Fruit fly (Drosophila melanogaster): ENCODE data around the gene to.

Gene to

dm6 chr3R:25205413-25205977, 34.5 kb upstream of the to start (continued):
- TF ChIP-seq Dfd (GFP tag; optimal IDR thresholded peaks at IDR 0.05) (no peak), pan (optimal IDR thresholded peaks at IDR 0.05) (no peak), Mio (GFP tag; optimal IDR thresholded peaks at IDR 0.05) (no peak), fru (GFP tag; optimal IDR thresholded peaks at IDR 0.05) (peak; percentile 9), lola (GFP tag; optimal IDR thresholded peaks at IDR 0.05) (no peak)

dm6 chr3R:25207405-25208003, 32.5 kb upstream of the to start:
- no peak for TF ChIP-seq pan (optimal IDR thresholded peaks at IDR 0.05)
- no peak for TF ChIP-seq Dif (GFP tag; optimal IDR thresholded peaks at IDR 0.05; ENCODE audit: partially characterized antibody)
- TF ChIP-seq GATAd (GFP tag; optimal IDR thresholded peaks at IDR 0.05): no peak
- TF ChIP-seq psq (GFP tag; optimal IDR thresholded peaks at IDR 0.05): peak; percentile 65
- peak; percentile 4 for TF ChIP-seq CG32264 (GFP tag; optimal IDR thresholded peaks at IDR 0.05)
- TF ChIP-seq HLH106 (tag; optimal IDR thresholded peaks at IDR 0.05): peak; percentile 71
- TF ChIP-seq Dfd (GFP tag; optimal IDR thresholded peaks at IDR 0.05): no peak
- TF ChIP-seq sage (GFP tag; optimal IDR thresholded peaks at IDR 0.05): peak; percentile 38
- peak; percentile 75 for TF ChIP-seq fru (GFP tag; optimal IDR thresholded peaks at IDR 0.05)
- TF ChIP-seq ey (GFP tag; optimal IDR thresholded peaks at IDR 0.05): peak; percentile 64
- peak; percentile 63 for TF ChIP-seq Hnf4 (GFP tag; optimal IDR thresholded peaks at IDR 0.05)
- TF ChIP-seq dl (GFP tag; optimal IDR thresholded peaks at IDR 0.05; ENCODE audit: insufficient read depth in 1 of 2, partially characterized antibody in 2 of 2): no peak
- no peak for TF ChIP-seq lola (GFP tag; optimal IDR thresholded peaks at IDR 0.05)
- peak; percentile 50 for TF ChIP-seq br (GFP tag; optimal IDR thresholded peaks at IDR 0.05)
- peak; percentile 63 for TF ChIP-seq sv (GFP tag; optimal IDR thresholded peaks at IDR 0.05)
- TF ChIP-seq rgr (GFP tag; optimal IDR thresholded peaks at IDR 0.05): peak; percentile 78
- peak; percentile 45 for TF ChIP-seq dmrt93B (GFP tag; optimal IDR thresholded peaks at IDR 0.05)
- TF ChIP-seq woc (GFP tag; optimal IDR thresholded peaks at IDR 0.05): peak; percentile 43
- peak; percentile 15 for TF ChIP-seq brk (GFP tag; optimal IDR thresholded peaks at IDR 0.05)
- peak; percentile 75 for TF ChIP-seq OdsH (GFP tag; optimal IDR thresholded peaks at IDR 0.05)
- TF ChIP-seq h (GFP tag; optimal IDR thresholded peaks at IDR 0.05): peak; percentile 71
- no peak for TF ChIP-seq usp (GFP tag; optimal IDR thresholded peaks at IDR 0.05)
- no peak for TF ChIP-seq Hr83 (GFP tag; optimal IDR thresholded peaks at IDR 0.05; ENCODE audit: poor library complexity, severe bottlenecking)
- peak; percentile 20 for TF ChIP-seq tai (GFP tag; optimal IDR thresholded peaks at IDR 0.05)
- no peak for TF ChIP-seq dsf (GFP tag; optimal IDR thresholded peaks at IDR 0.05; ENCODE audit: borderline replicate concordance)
- peak in 1 of 2 experiments; percentile 78 for TF ChIP-seq foxo (GFP tag; optimal IDR thresholded peaks at IDR 0.05)
- TF ChIP-seq Sp1 (GFP tag; optimal IDR thresholded peaks at IDR 0.05): peak; percentile 66
- TF ChIP-seq Myc (optimal IDR thresholded peaks at IDR 0.05): no peak

dm6 chr3R:25208042-25208766, 31.8 kb upstream of the to start, which contains the start of gene Cad96Ca:
TSS of gene Cad96Ca (minus strand) at chr3R:25208283.
- peak; percentile 89 for TF ChIP-seq Dif (GFP tag; optimal IDR thresholded peaks at IDR 0.05; ENCODE audit: partially characterized antibody)
- no peak for TF ChIP-seq sv (GFP tag; optimal IDR thresholded peaks at IDR 0.05)
- TF ChIP-seq dl (GFP tag; optimal IDR thresholded peaks at IDR 0.05; ENCODE audit: insufficient read depth in 1 of 2, partially characterized antibody in 2 of 2): peak; percentile 47 to 78
- no peak for TF ChIP-seq Sp1 (GFP tag; optimal IDR thresholded peaks at IDR 0.05)
- TF ChIP-seq CG32264 (GFP tag; optimal IDR thresholded peaks at IDR 0.05): no peak
- no peak for TF ChIP-seq brk (GFP tag; optimal IDR thresholded peaks at IDR 0.05)
- no peak for TF ChIP-seq Dfd (GFP tag; optimal IDR thresholded peaks at IDR 0.05)
- no peak for TF ChIP-seq dmrt93B (GFP tag; optimal IDR thresholded peaks at IDR 0.05)
- peak; percentile 21 for TF ChIP-seq Hr83 (GFP tag; optimal IDR thresholded peaks at IDR 0.05; ENCODE audit: poor library complexity, severe bottlenecking)
- no peak for TF ChIP-seq usp (GFP tag; optimal IDR thresholded peaks at IDR 0.05)
- no peak for TF ChIP-seq Hnf4 (GFP tag; optimal IDR thresholded peaks at IDR 0.05)
- TF ChIP-seq psq (GFP tag; optimal IDR thresholded peaks at IDR 0.05): no peak
- peak; percentile 85 for TF ChIP-seq Vsx2 (GFP tag; optimal IDR thresholded peaks at IDR 0.05; ENCODE audit: partially characterized antibody)
- TF ChIP-seq Hr78 (GFP tag; optimal IDR thresholded peaks at IDR 0.05): no peak
- TF ChIP-seq Myc (optimal IDR thresholded peaks at IDR 0.05): no peak
- no peak for TF ChIP-seq sage (GFP tag; optimal IDR thresholded peaks at IDR 0.05)
- TF ChIP-seq CrebA (GFP tag; optimal IDR thresholded peaks at IDR 0.05; ENCODE audit: borderline replicate concordance): no peak
- TF ChIP-seq rgr (GFP tag; optimal IDR thresholded peaks at IDR 0.05): no peak
- no peak for TF ChIP-seq Rel (GFP tag; optimal IDR thresholded peaks at IDR 0.05)
- peak; percentile 71 for TF ChIP-seq Rel (tag; optimal IDR thresholded peaks at IDR 0.05)

All from whole organism, wandering third instar larva.